Fruit fly (Drosophila melanogaster) whole organism, embryonic: Measurements from ENCODE around the gene Mtl.

Source experiments
- Asciz ChIP-seq: fragments of 200-800 bp; sonication (Bioruptor generic); optimal IDR thresholded peaks from 2 replicates; lab custom pipeline; 2017; ENCODE audit warnings: missing biosample characterization, mild to moderate bottlenecking, missing genetic modification characterization, missing genetic modification reagents
- Blimp-1 ChIP-seq: fragments of 200-800 bp; sonication (Bioruptor generic); optimal IDR thresholded peaks from 3 replicates; lab custom pipeline; 2018; ENCODE audit warnings: missing biosample characterization, missing genetic modification characterization, mild to moderate bottlenecking, moderate library complexity, missing genetic modification reagents
- CG10209 ChIP-seq: fragments of 200-800 bp; sonication (Bioruptor generic); optimal IDR thresholded peaks from 3 replicates; lab custom pipeline; 2017; ENCODE audit warnings: missing biosample characterization, mild to moderate bottlenecking, missing genetic modification characterization, missing genetic modification reagents
- CG10979 ChIP-seq: fragments of 200-800 bp; sonication (Bioruptor generic); optimal IDR thresholded peaks from 2 replicates; lab custom pipeline; 2018; ENCODE audit warnings: missing biosample characterization, mild to moderate bottlenecking, missing genetic modification characterization, moderate library complexity
- CG11696 ChIP-seq: fragments of 200-800 bp; sonication (Bioruptor generic); IDR thresholded peaks from 2 replicates; pipeline ENCODE4 v1.3.6; 2022; ENCODE audit warnings: missing biosample characterization, missing genetic modification characterization
- CG1529 ChIP-seq: fragments of 200-800 bp; sonication (Bioruptor generic); optimal IDR thresholded peaks from 3 replicates; lab custom pipeline; 2018; ENCODE audit warnings: missing biosample characterization, missing genetic modification characterization
- CG15479 ChIP-seq: fragments of 200-800 bp; sonication (Bioruptor generic); optimal IDR thresholded peaks from 3 replicates; lab custom pipeline; 2019; ENCODE audit warnings: missing biosample characterization, mild to moderate bottlenecking, missing genetic modification characterization, moderate library complexity
- CG16815 ChIP-seq: fragments of 200-800 bp; sonication (Bioruptor generic); optimal IDR thresholded peaks from 3 replicates; lab custom pipeline; 2017; ENCODE audit warnings: missing biosample characterization, mild to moderate bottlenecking, missing genetic modification characterization
- CG17359 ChIP-seq: fragments of 200-800 bp; sonication (Bioruptor generic); optimal IDR thresholded peaks from 3 replicates; lab custom pipeline; 2018; ENCODE audit warnings: missing biosample characterization, mild to moderate bottlenecking, missing genetic modification characterization, moderate library complexity
- CG18011 ChIP-seq: fragments of 200-800 bp; sonication (Bioruptor generic); optimal IDR thresholded peaks from 2 replicates; lab custom pipeline; 2017; ENCODE audit warnings: missing biosample characterization, missing genetic modification characterization, mild to moderate bottlenecking, moderate library complexity, missing genotype
- CG18619 ChIP-seq: fragments of 200-800 bp; sonication (Bioruptor generic); optimal IDR thresholded peaks from 3 replicates; lab custom pipeline; 2017; ENCODE audit warnings: missing biosample characterization, mild to moderate bottlenecking, missing genetic modification characterization
- CG2202 ChIP-seq: fragments of 200-800 bp; sonication (Bioruptor generic); optimal IDR thresholded peaks from 2 replicates; lab custom pipeline; 2018; ENCODE audit warnings: missing biosample characterization, mild to moderate bottlenecking, missing genetic modification characterization
- CG2678 ChIP-seq: fragments of 200-800 bp; sonication (Bioruptor generic); optimal IDR thresholded peaks from 3 replicates; lab custom pipeline; 2019; ENCODE audit warnings: missing biosample characterization, mild to moderate bottlenecking, missing genetic modification characterization, moderate library complexity
- CG2712 ChIP-seq: fragments of 200-800 bp; optimal IDR thresholded peaks from 3 replicates; lab custom pipeline; 2019; ENCODE audit warnings: missing biosample characterization, mild to moderate bottlenecking, missing genetic modification characterization, moderate library complexity
- CG30403 ChIP-seq: fragments of 200-800 bp; sonication (Bioruptor generic); optimal IDR thresholded peaks from 3 replicates; lab custom pipeline; 2016; ENCODE audit warnings: missing biosample characterization, missing genetic modification characterization
- CG4424 ChIP-seq: fragments of 200-800 bp; sonication (Bioruptor generic); optimal IDR thresholded peaks from 3 replicates; lab custom pipeline; 2016; ENCODE audit warnings: missing biosample characterization, missing genetic modification characterization
- CG6175 ChIP-seq: fragments of 200-800 bp; sonication (Bioruptor generic); IDR thresholded peaks from 3 replicates; pipeline ENCODE4 v1.3.6; 2022; ENCODE audit warnings: missing biosample characterization, missing genetic modification characterization
- CG6765 ChIP-seq: fragments of 200-800 bp; sonication (Bioruptor generic); optimal IDR thresholded peaks from 3 replicates; lab custom pipeline; 2017; ENCODE audit warnings: missing biosample characterization, mild to moderate bottlenecking, missing genetic modification characterization
- CG9609 ChIP-seq: fragments of 200-800 bp; sonication (Bioruptor generic); optimal IDR thresholded peaks from 3 replicates; lab custom pipeline; 2016; ENCODE audit warnings: missing biosample characterization, missing genetic modification characterization
- D19B ChIP-seq: fragments of 200-800 bp; sonication (Bioruptor generic); optimal IDR thresholded peaks from 2 replicates; lab custom pipeline; 2017; ENCODE audit warnings: missing biosample characterization, mild to moderate bottlenecking, missing genetic modification characterization
- Fer2 ChIP-seq: fragments of 200-800 bp; sonication (Bioruptor generic); optimal IDR thresholded peaks from 2 replicates; lab custom pipeline; 2018; ENCODE audit warnings: missing biosample characterization, mild to moderate bottlenecking, missing genetic modification characterization, moderate library complexity
- Hmx ChIP-seq: fragments of 200-800 bp; sonication (Bioruptor generic); optimal IDR thresholded peaks from 2 replicates; lab custom pipeline; 2016; ENCODE audit warnings: missing biosample characterization, missing genetic modification characterization
- Hr39 ChIP-seq: fragments of >200 bp; optimal IDR thresholded peaks from 2 replicates; lab custom pipeline; 2017
- Lim3 ChIP-seq: fragments of 200-800 bp; sonication (Bioruptor generic); IDR thresholded peaks from 2 replicates; pipeline ENCODE4 v1.3.6; 2022; ENCODE audit warnings: missing biosample characterization, missing genetic modification characterization
- Meics ChIP-seq: fragments of 200-800 bp; sonication (Bioruptor generic); optimal IDR thresholded peaks from 2 replicates; lab custom pipeline; 2017; ENCODE audit warnings: missing biosample characterization, mild to moderate bottlenecking, missing genetic modification characterization
- Nf-YB ChIP-seq: fragments of 200-800 bp; sonication (Bioruptor generic); optimal IDR thresholded peaks from 3 replicates; lab custom pipeline; 2019; ENCODE audit warnings: missing biosample characterization, mild to moderate bottlenecking, missing genetic modification characterization, moderate library complexity
- Oli ChIP-seq: fragments of 200-800 bp; sonication (Bioruptor generic); optimal IDR thresholded peaks from 2 replicates; lab custom pipeline; 2018; ENCODE audit warnings: missing biosample characterization, mild to moderate bottlenecking, missing genetic modification characterization, moderate library complexity
- Six4 ChIP-seq: fragments of 200-800 bp; sonication (Bioruptor generic); optimal IDR thresholded peaks from 2 replicates; lab custom pipeline; 2016; ENCODE audit warnings: missing biosample characterization, missing genetic modification characterization
- az2 ChIP-seq: fragments of 200-800 bp; sonication (Bioruptor generic); optimal IDR thresholded peaks from 3 replicates; lab custom pipeline; 2016; ENCODE audit warnings: missing biosample characterization, missing genetic modification characterization
- bab2 ChIP-seq: fragments of 200-800 bp; sonication (Bioruptor generic); optimal IDR thresholded peaks from 2 replicates; lab custom pipeline; 2016; ENCODE audit warnings: missing biosample characterization, missing genetic modification characterization
- bsh ChIP-seq, 2 experiments: fragments of 200-800 bp; sonication (Bioruptor generic); optimal IDR thresholded peaks; 2 replicates each; lab custom pipeline; 2017 to 2018; ENCODE audit warnings: mild to moderate bottlenecking in 2 of 2, missing biosample characterization in 2 of 2, missing genetic modification characterization in 2 of 2, moderate library complexity in 1 of 2
- chm ChIP-seq: fragments of 200-800 bp; sonication (Bioruptor generic); IDR thresholded peaks from 2 replicates; pipeline ENCODE4 v1.3.6; 2022; ENCODE audit warnings: missing biosample characterization, missing genetic modification characterization
- ewg ChIP-seq: fragments of 200-800 bp; sonication (Bioruptor generic); optimal IDR thresholded peaks from 3 replicates; lab custom pipeline; 2017; ENCODE audit warnings: mild to moderate bottlenecking, missing biosample characterization, missing genetic modification reagents, missing genetic modification characterization
- grn ChIP-seq: fragments of 200-800 bp; sonication (Bioruptor generic); optimal IDR thresholded peaks from 3 replicates; lab custom pipeline; 2017; ENCODE audit warnings: missing biosample characterization, missing genetic modification characterization
- ind ChIP-seq: fragments of 200-800 bp; sonication (Bioruptor generic); optimal IDR thresholded peaks from 3 replicates; lab custom pipeline; 2016; ENCODE audit warnings: missing biosample characterization, missing genetic modification characterization
- jing ChIP-seq: fragments of 200-800 bp; sonication (Bioruptor generic); optimal IDR thresholded peaks from 2 replicates; lab custom pipeline; 2018; ENCODE audit warnings: missing biosample characterization, mild to moderate bottlenecking, missing genetic modification characterization
- lilli ChIP-seq: fragments of 200-800 bp; sonication (Bioruptor generic); optimal IDR thresholded peaks from 3 replicates; lab custom pipeline; 2016; ENCODE audit warnings: missing biosample characterization, missing genetic modification characterization
- lola ChIP-seq, 3 experiments: fragments of >200 bp in 2 of 3; fragments of 200-800 bp in 1 of 3; sonication (Bioruptor generic) in 1 of 3; optimal IDR thresholded peaks; 2 replicates each; lab custom pipeline; 2017 to 2019; ENCODE audit warnings: missing biosample characterization in 3 of 3, missing genetic modification characterization in 3 of 3, mild to moderate bottlenecking in 1 of 3, moderate library complexity in 1 of 3
- nerfin-1 ChIP-seq: fragments of 200-800 bp; sonication (Bioruptor generic); optimal IDR thresholded peaks from 3 replicates; lab custom pipeline; 2019; ENCODE audit warnings: missing biosample characterization, mild to moderate bottlenecking, missing genetic modification characterization, moderate library complexity
- pan ChIP-seq, 4 experiments: fragments of >200 bp in 3 of 4; fragments of 200-800 bp in 1 of 4; sonication (Bioruptor generic) in 1 of 4; optimal IDR thresholded peaks in 3 of 4; IDR thresholded peaks in 1 of 4; 2 replicates each; pipeline versions ENCODE4 v1.3.6 to Lab custom; 2017 to 2022; ENCODE audit warnings: missing biosample characterization in 2 of 4, missing genetic modification characterization in 2 of 4, mixed read lengths in 1 of 4
- phol ChIP-seq: fragments of 200-800 bp; sonication (Bioruptor generic); optimal IDR thresholded peaks from 3 replicates; lab custom pipeline; 2018; ENCODE audit warnings: missing biosample characterization, mild to moderate bottlenecking, missing genetic modification characterization, moderate library complexity
- sisA ChIP-seq: fragments of 200-800 bp; sonication (Bioruptor generic); IDR thresholded peaks from 2 replicates; pipeline ENCODE4 v1.3.6; 2022; ENCODE audit warnings: missing biosample characterization, missing genetic modification characterization
- sna ChIP-seq: fragments of 200-800 bp; sonication (Bioruptor generic); IDR thresholded peaks from 2 replicates; pipeline ENCODE4 v1.3.6; 2022; ENCODE audit warnings: missing biosample characterization, missing genetic modification characterization; ENCODE audit not compliant: partially characterized antibody
- tap ChIP-seq: fragments of 200-800 bp; optimal IDR thresholded peaks from 3 replicates; lab custom pipeline; 2019; ENCODE audit warnings: missing biosample characterization, mild to moderate bottlenecking, missing genetic modification characterization, moderate library complexity
- unpg ChIP-seq: fragments of 200-800 bp; sonication (Bioruptor generic); optimal IDR thresholded peaks from 3 replicates; lab custom pipeline; 2018; ENCODE audit warnings: missing biosample characterization, mild to moderate bottlenecking, missing genetic modification characterization, moderate library complexity
- vvl ChIP-seq: fragments of 200-800 bp; sonication (Bioruptor generic); IDR thresholded peaks from 2 replicates; pipeline ENCODE4 v1.3.6; 2022; ENCODE audit warnings: missing biosample characterization, missing genetic modification characterization
- zfh1 ChIP-seq: fragments of 200-800 bp; sonication (Bioruptor generic); IDR thresholded peaks from 3 replicates; pipeline ENCODE4 v1.3.6; 2022; ENCODE audit warnings: missing biosample characterization, missing genetic modification characterization
- zfh2 ChIP-seq: fragments of 200-800 bp; sonication (Bioruptor generic); optimal IDR thresholded peaks from 2 replicates; lab custom pipeline; 2016; ENCODE audit warnings: missing biosample characterization, missing genetic modification characterization

Gene Mtl

DNA sequence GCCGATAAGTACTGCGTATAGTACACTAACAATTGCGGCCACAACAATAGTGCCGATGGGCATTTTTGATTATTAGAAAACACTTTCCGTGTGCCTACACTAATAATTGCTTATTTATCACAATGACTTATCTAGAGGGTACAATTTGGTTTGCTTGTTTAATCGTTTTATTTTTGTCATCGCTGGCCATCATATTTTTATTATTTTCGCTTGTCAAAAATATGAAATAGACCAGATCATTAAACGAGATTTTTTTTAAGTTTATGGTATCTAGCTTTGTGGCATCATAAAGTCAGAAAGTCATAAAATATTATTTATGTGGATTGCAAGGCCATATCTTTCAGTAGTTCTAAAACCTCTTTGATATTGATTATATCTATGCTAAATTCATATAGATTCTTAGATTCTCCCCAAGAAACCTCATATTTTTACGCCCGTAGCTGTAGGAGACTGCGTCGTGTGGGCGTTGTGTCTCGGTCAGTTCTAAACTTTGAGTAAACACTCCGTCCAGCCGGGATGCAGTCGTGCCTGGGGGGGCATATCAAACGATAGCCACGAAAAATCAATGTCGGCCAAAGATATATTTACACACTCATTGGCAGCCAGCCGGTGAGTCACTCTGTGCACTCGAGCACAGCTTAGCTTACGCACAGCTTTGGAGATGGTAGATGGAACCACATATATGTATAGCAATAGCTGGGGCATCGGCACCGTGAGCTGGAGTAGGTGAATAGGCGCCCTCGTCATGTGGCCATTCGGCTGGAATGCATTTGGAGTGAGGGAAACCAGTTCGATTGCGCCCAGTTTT is 31.4 kb upstream of the Mtl start (continued):
- peak; percentile 6 for TF ChIP-seq bab2
- TF ChIP-seq jing: no peak
- no peak for TF ChIP-seq sna
- peak; percentile 43 for TF ChIP-seq lilli (GFP tag; lab: Kevin White, UChicago)
- no peak for TF ChIP-seq Nf-YB (GFP tag; lab: Kevin White, UChicago)
- TF ChIP-seq Asciz (GFP tag; lab: Kevin White, UChicago): no peak
- no peak for TF ChIP-seq CG6175 (GFP tag; lab: Robert Waterston, UW)
- no peak for TF ChIP-seq nerfin-1
- no peak for TF ChIP-seq grn (GFP tag; lab: Kevin White, UChicago)
- peak; percentile 2 for TF ChIP-seq az2
- TF ChIP-seq zfh1 (GFP tag; lab: Robert Waterston, UW): 0 out of 3 replicates have a peak, but pooled peaks have one; percentile 22
- TF ChIP-seq ind (GFP tag; lab: Kevin White, UChicago): peak; percentile 24
- peak; percentile 56 for TF ChIP-seq unpg
- peak; percentile 21 for TF ChIP-seq Blimp-1 (GFP tag; lab: Kevin White, UChicago)
- TF ChIP-seq Meics (GFP tag; lab: Kevin White, UChicago): peak; percentile 53
- TF ChIP-seq Oli: peak; percentile 46
- TF ChIP-seq CG18619 (GFP tag; lab: Kevin White, UChicago): no peak
- TF ChIP-seq sisA (GFP tag; lab: Robert Waterston, UW): no peak
- peak; percentile 4 for TF ChIP-seq CG6765 (GFP tag; lab: Kevin White, UChicago)
- peak; percentile 40 for TF ChIP-seq CG4424 (GFP tag; lab: Kevin White, UChicago)
- peak in 1 of 3 experiments; percentile 21 for TF ChIP-seq lola (GFP tag; optimal IDR thresholded peaks at IDR 0.05; lab: Kevin White, UChicago)
- TF ChIP-seq zfh2 (GFP tag; lab: Kevin White, UChicago): peak; percentile 15
- no peak for TF ChIP-seq ewg (GFP tag; lab: Kevin White, UChicago)
- no peak for TF ChIP-seq chm
- no peak for TF ChIP-seq CG9609
- TF ChIP-seq CG10209 (GFP tag; lab: Kevin White, UChicago): peak; percentile 19
- TF ChIP-seq CG10979 (tag; lab: Kevin White, UChicago): peak; percentile 62
- TF ChIP-seq vvl (GFP tag; lab: Robert Waterston, UW): peak; percentile 50
- no peak for TF ChIP-seq tap
- TF ChIP-seq CG17359: peak; percentile 7
- no peak for TF ChIP-seq Lim3 (GFP tag; lab: Robert Waterston, UW)
- TF ChIP-seq Six4 (GFP tag; lab: Kevin White, UChicago): peak; percentile 35
- TF ChIP-seq CG2678: peak; percentile 64
- TF ChIP-seq CG30403 (GFP tag; lab: Kevin White, UChicago): peak; percentile 58
- no peak for TF ChIP-seq Hr39 (lab: Kevin White, UChicago)
- TF ChIP-seq Fer2 (tag; lab: Kevin White, UChicago): no peak
- TF ChIP-seq CG15479 (GFP tag; lab: Kevin White, UChicago): no peak
- TF ChIP-seq CG2712 (tag; lab: Kevin White, UChicago): peak; percentile 46
- TF ChIP-seq CG11696 (GFP tag; lab: Robert Waterston, UW): peak; percentile 84
- peak; percentile 8 for TF ChIP-seq CG16815 (GFP tag; lab: Kevin White, UChicago)
- peak; percentile 12 to 54 for TF ChIP-seq bsh (GFP tag; optimal IDR thresholded peaks at IDR 0.05; lab: Kevin White, UChicago)
- no peak for TF ChIP-seq CG2202 (tag; lab: Kevin White, UChicago)
- no peak for TF ChIP-seq D19B (GFP tag; lab: Kevin White, UChicago)
- TF ChIP-seq phol: peak; percentile 42
- TF ChIP-seq CG1529: no peak
- no peak for TF ChIP-seq Hmx (GFP tag; lab: Kevin White, UChicago)
- TF ChIP-seq CG18011: no peak
- TF ChIP-seq pan (optimal IDR thresholded peaks at IDR 0.05; lab: Kevin White, UChicago): no peak
- peak in 1 of 2 experiments; percentile 25 for TF ChIP-seq pan (GFP tag; optimal IDR thresholded peaks at IDR 0.05 in 1 of 2, IDR thresholded peaks at IDR 0.05 in 1 of 2)
